Fruit fly (Drosophila melanogaster) whole organism, embryonic: Measurements from ENCODE around the gene CG32369.

Source experiments
- Adf1 ChIP-seq: fragments of 200-800 bp; sonication (Bioruptor generic); IDR thresholded peaks from 2 replicates; pipeline ENCODE4 v1.3.6; 2022; ENCODE audit warnings: missing biosample characterization, missing genetic modification characterization
- CG10209 ChIP-seq: fragments of 200-800 bp; sonication (Bioruptor generic); optimal IDR thresholded peaks from 3 replicates; lab custom pipeline; 2017; ENCODE audit warnings: missing biosample characterization, mild to moderate bottlenecking, missing genetic modification characterization, missing genetic modification reagents
- CG10267 ChIP-seq: fragments of 200-800 bp; sonication (Bioruptor generic); optimal IDR thresholded peaks from 2 replicates; lab custom pipeline; 2018; ENCODE audit warnings: missing biosample characterization, mild to moderate bottlenecking, missing genetic modification characterization, moderate library complexity
- CG10431 ChIP-seq: fragments of 200-800 bp; sonication (Bioruptor generic); optimal IDR thresholded peaks from 3 replicates; lab custom pipeline; 2018; ENCODE audit warnings: missing biosample characterization, mild to moderate bottlenecking, missing genetic modification characterization
- CG10565 ChIP-seq: fragments of 200-800 bp; sonication (Bioruptor generic); optimal IDR thresholded peaks from 3 replicates; lab custom pipeline; 2016; ENCODE audit warnings: missing biosample characterization, mild to moderate bottlenecking, missing genetic modification characterization
- CG11398 ChIP-seq: fragments of 200-800 bp; sonication (Bioruptor generic); optimal IDR thresholded peaks from 2 replicates; lab custom pipeline; 2016; ENCODE audit warnings: missing biosample characterization, missing genetic modification characterization
- CG11560 ChIP-seq: fragments of 200-800 bp; sonication (Bioruptor generic); IDR thresholded peaks from 3 replicates; pipeline ENCODE4 v1.3.6; 2022; ENCODE audit warnings: missing biosample characterization, missing genetic modification characterization
- CG11696 ChIP-seq: fragments of 200-800 bp; sonication (Bioruptor generic); IDR thresholded peaks from 2 replicates; pipeline ENCODE4 v1.3.6; 2022; ENCODE audit warnings: missing biosample characterization, missing genetic modification characterization
- CG13287 ChIP-seq: fragments of 200-800 bp; sonication (Bioruptor generic); IDR thresholded peaks from 2 replicates; pipeline ENCODE4 v1.3.6; 2022; ENCODE audit warnings: missing biosample characterization, missing genetic modification characterization; ENCODE audit not compliant: partially characterized antibody
- CG13775 ChIP-seq: fragments of 200-800 bp; sonication (Bioruptor generic); optimal IDR thresholded peaks from 3 replicates; lab custom pipeline; 2017; ENCODE audit warnings: missing biosample characterization, mild to moderate bottlenecking, missing genetic modification characterization
- CG14441 ChIP-seq: fragments of 200-800 bp; sonication (Bioruptor generic); IDR thresholded peaks from 2 replicates; pipeline ENCODE4 v1.3.6; 2022; ENCODE audit warnings: missing biosample characterization, missing genetic modification characterization
- CG15269 ChIP-seq: fragments of 200-800 bp; sonication (Bioruptor generic); optimal IDR thresholded peaks from 2 replicates; lab custom pipeline; 2018; ENCODE audit warnings: missing biosample characterization, mild to moderate bottlenecking, missing genetic modification characterization, moderate library complexity
- CG15514 ChIP-seq: fragments of 200-800 bp; sonication (Bioruptor generic); optimal IDR thresholded peaks from 3 replicates; lab custom pipeline; 2017; ENCODE audit warnings: missing biosample characterization, missing genetic modification characterization, mild to moderate bottlenecking, moderate library complexity, missing genetic modification reagents
- CG17802 ChIP-seq: fragments of 200-800 bp; sonication (Bioruptor generic); optimal IDR thresholded peaks from 2 replicates; lab custom pipeline; 2018; ENCODE audit warnings: missing biosample characterization, mild to moderate bottlenecking, missing genetic modification characterization, moderate library complexity
- CG30403 ChIP-seq: fragments of 200-800 bp; sonication (Bioruptor generic); optimal IDR thresholded peaks from 3 replicates; lab custom pipeline; 2016; ENCODE audit warnings: missing biosample characterization, missing genetic modification characterization
- CG30431 ChIP-seq: fragments of 200-800 bp; sonication (Bioruptor generic); optimal IDR thresholded peaks from 2 replicates; lab custom pipeline; 2017; ENCODE audit warnings: missing biosample characterization, missing genetic modification characterization
- CG32767 ChIP-seq: fragments of 200-800 bp; sonication (Bioruptor generic); IDR thresholded peaks from 2 replicates; pipeline ENCODE4 v1.3.6; 2022; ENCODE audit warnings: missing biosample characterization, missing genetic modification characterization
- CG3407 ChIP-seq: fragments of 200-800 bp; sonication (Bioruptor generic); optimal IDR thresholded peaks from 2 replicates; lab custom pipeline; 2018; ENCODE audit warnings: missing biosample characterization, mild to moderate bottlenecking, missing genetic modification characterization
- CG34422 ChIP-seq: fragments of 200-800 bp; sonication (Bioruptor generic); IDR thresholded peaks from 3 replicates; pipeline ENCODE4 v1.3.6; 2022; ENCODE audit warnings: missing biosample characterization, missing genetic modification characterization
- CG4820 ChIP-seq: fragments of 200-800 bp; sonication (Bioruptor generic); optimal IDR thresholded peaks from 3 replicates; lab custom pipeline; 2016; ENCODE audit warnings: missing biosample characterization, missing genetic modification characterization
- CG4854 ChIP-seq: fragments of 200-800 bp; sonication (Bioruptor generic); optimal IDR thresholded peaks from 2 replicates; lab custom pipeline; 2016; ENCODE audit warnings: missing biosample characterization, missing genetic modification characterization, inconsistent platforms
- CG5245 ChIP-seq: fragments of 200-800 bp; sonication (Bioruptor generic); optimal IDR thresholded peaks from 3 replicates; lab custom pipeline; 2016; ENCODE audit warnings: missing biosample characterization, missing genetic modification characterization
- CG7745 ChIP-seq: fragments of 200-800 bp; sonication (Bioruptor generic); optimal IDR thresholded peaks from 2 replicates; lab custom pipeline; 2018; ENCODE audit warnings: missing biosample characterization, mild to moderate bottlenecking, missing genetic modification characterization, moderate library complexity
- Dad ChIP-seq: fragments of 200-800 bp; sonication (Bioruptor generic); optimal IDR thresholded peaks from 3 replicates; lab custom pipeline; 2016; ENCODE audit warnings: missing biosample characterization, missing genetic modification characterization
- Hr3 ChIP-seq: fragments of 200-800 bp; sonication (Bioruptor generic); optimal IDR thresholded peaks from 3 replicates; lab custom pipeline; 2016; ENCODE audit warnings: missing biosample characterization, missing genetic modification characterization
- Lhr ChIP-seq: fragments of 200-800 bp; sonication (Bioruptor generic); optimal IDR thresholded peaks from 3 replicates; lab custom pipeline; 2017; ENCODE audit warnings: mild to moderate bottlenecking, missing biosample characterization, missing genetic modification reagents, missing genetic modification characterization
- Lpt ChIP-seq: fragments of >200 bp; optimal IDR thresholded peaks from 2 replicates; lab custom pipeline; 2018; ENCODE audit warnings: missing biosample characterization, missing genetic modification characterization
- MTF-1 ChIP-seq: fragments of 200-800 bp; sonication (Bioruptor generic); optimal IDR thresholded peaks from 2 replicates; lab custom pipeline; 2018; ENCODE audit warnings: missing biosample characterization, mild to moderate bottlenecking, missing genetic modification characterization, borderline replicate concordance
- NFAT ChIP-seq: fragments of 200-800 bp; sonication (Bioruptor generic); IDR thresholded peaks from 2 replicates; pipeline ENCODE4 v1.3.6; 2022; ENCODE audit warnings: missing biosample characterization, missing genetic modification characterization
- Nf-YC ChIP-seq: fragments of 200-800 bp; optimal IDR thresholded peaks from 3 replicates; lab custom pipeline; 2019; ENCODE audit warnings: missing biosample characterization, mild to moderate bottlenecking, missing genetic modification characterization, moderate library complexity
- ac ChIP-seq: fragments of 200-800 bp; sonication (Bioruptor generic); optimal IDR thresholded peaks from 3 replicates; lab custom pipeline; 2017; ENCODE audit warnings: missing biosample characterization, mild to moderate bottlenecking, missing genetic modification characterization
- ato ChIP-seq: fragments of 200-800 bp; sonication (Bioruptor generic); IDR thresholded peaks from 2 replicates; pipeline ENCODE4 v1.3.6; 2022; ENCODE audit warnings: missing biosample characterization, missing genetic modification characterization; ENCODE audit not compliant: partially characterized antibody
- chm ChIP-seq: fragments of 200-800 bp; sonication (Bioruptor generic); IDR thresholded peaks from 2 replicates; pipeline ENCODE4 v1.3.6; 2022; ENCODE audit warnings: missing biosample characterization, missing genetic modification characterization
- chn ChIP-seq: fragments of 200-800 bp; sonication (Bioruptor generic); optimal IDR thresholded peaks from 2 replicates; lab custom pipeline; 2016; ENCODE audit warnings: missing biosample characterization, missing genetic modification characterization
- croc ChIP-seq: fragments of 200-800 bp; sonication (Bioruptor generic); conservative IDR thresholded peaks from 3 replicates; pipeline ENCODE4 v1.3.6; 2022; ENCODE audit warnings: missing biosample characterization, missing genetic modification characterization
- dan ChIP-seq: fragments of 200-800 bp; sonication (Bioruptor generic); IDR thresholded peaks from 2 replicates; pipeline ENCODE4 v1.3.6; 2022; ENCODE audit warnings: missing biosample characterization, missing genetic modification characterization
- fru ChIP-seq: fragments of >200 bp; optimal IDR thresholded peaks from 2 replicates; lab custom pipeline; 2017
- gcm ChIP-seq: fragments of 200-800 bp; sonication (Bioruptor generic); optimal IDR thresholded peaks from 2 replicates; lab custom pipeline; 2019; ENCODE audit warnings: missing biosample characterization, mild to moderate bottlenecking, missing genetic modification characterization, moderate library complexity
- gcm2 ChIP-seq: fragments of 200-800 bp; sonication (Bioruptor generic); optimal IDR thresholded peaks from 2 replicates; lab custom pipeline; 2016; ENCODE audit warnings: missing biosample characterization, missing genetic modification characterization
- hb ChIP-seq: fragments of 200-800 bp; sonication (Bioruptor generic); IDR thresholded peaks from 3 replicates; pipeline ENCODE4 v1.3.6; 2022; ENCODE audit warnings: missing biosample characterization, missing genetic modification characterization; ENCODE audit not compliant: partially characterized antibody
- luna ChIP-seq: fragments of 200-800 bp; sonication (Bioruptor generic); optimal IDR thresholded peaks from 2 replicates; lab custom pipeline; 2016; ENCODE audit warnings: missing biosample characterization, missing genetic modification characterization
- nerfin-1 ChIP-seq: fragments of 200-800 bp; sonication (Bioruptor generic); optimal IDR thresholded peaks from 3 replicates; lab custom pipeline; 2019; ENCODE audit warnings: missing biosample characterization, mild to moderate bottlenecking, missing genetic modification characterization, moderate library complexity
- odd ChIP-seq: fragments of 200-800 bp; sonication (Bioruptor generic); optimal IDR thresholded peaks from 2 replicates; lab custom pipeline; 2017; ENCODE audit warnings: missing biosample characterization, mild to moderate bottlenecking, missing genetic modification characterization
- schlank ChIP-seq: fragments of 200-800 bp; sonication (Bioruptor generic); optimal IDR thresholded peaks from 2 replicates; lab custom pipeline; 2018; ENCODE audit warnings: missing biosample characterization, mild to moderate bottlenecking, missing genetic modification characterization
- sens ChIP-seq: fragments of 200-800 bp; sonication (Bioruptor generic); peaks from one replicate; lab custom pipeline; 2016; ENCODE audit warnings: missing biosample characterization, missing genetic modification characterization
- toy ChIP-seq: fragments of 200-800 bp; sonication (Bioruptor generic); IDR thresholded peaks from 2 replicates; pipeline ENCODE4 v1.3.6; 2022; ENCODE audit warnings: missing biosample characterization, missing genetic modification characterization
- tx ChIP-seq: fragments of 200-800 bp; sonication (Bioruptor generic); optimal IDR thresholded peaks from 2 replicates; lab custom pipeline; 2016; ENCODE audit warnings: missing biosample characterization, missing genetic modification characterization
- vnd ChIP-seq: fragments of 200-800 bp; sonication (Bioruptor generic); IDR thresholded peaks from 3 replicates; pipeline ENCODE4 v1.3.6; 2022; ENCODE audit warnings: missing biosample characterization, missing genetic modification characterization; ENCODE audit not compliant: partially characterized antibody
- zen ChIP-seq: fragments of 200-800 bp; sonication (Bioruptor generic); optimal IDR thresholded peaks from 3 replicates; lab custom pipeline; 2018; ENCODE audit warnings: missing biosample characterization, mild to moderate bottlenecking, missing genetic modification characterization, moderate library complexity
- zen2 ChIP-seq: fragments of 200-800 bp; sonication (Bioruptor generic); IDR thresholded peaks from 3 replicates; pipeline ENCODE4 v1.3.6; 2022; ENCODE audit warnings: missing biosample characterization, missing genetic modification characterization; ENCODE audit not compliant: partially characterized antibody

CG32369 gene

DNA sequence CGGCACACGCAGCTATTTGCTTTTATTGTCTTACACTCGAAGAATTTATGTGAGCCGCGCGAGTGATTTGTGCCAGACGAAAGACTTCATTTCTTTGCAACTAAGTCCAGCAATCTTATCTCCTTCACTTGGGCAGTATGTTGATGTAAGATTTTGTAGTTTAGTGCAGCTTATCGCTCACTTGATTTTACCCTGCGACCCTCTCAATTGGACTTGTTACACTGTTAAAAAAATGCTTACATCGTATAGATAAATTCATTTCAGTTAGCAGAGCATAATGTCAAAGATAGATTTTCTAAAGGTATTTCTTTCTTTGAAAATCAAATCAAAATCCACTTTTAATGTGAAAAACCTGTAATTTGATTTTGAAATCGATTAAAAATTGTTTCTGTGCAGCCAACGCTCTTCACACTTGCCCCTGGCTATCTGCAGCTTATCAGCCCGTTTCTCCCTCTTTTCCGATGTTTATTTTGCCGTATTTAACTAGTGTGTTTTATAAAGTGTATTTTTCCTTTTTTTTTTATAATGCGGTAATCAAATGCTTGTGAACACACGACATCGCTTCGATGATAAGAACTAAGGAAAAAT lies 41.2 kb upstream of the CG32369 start (continued):
- TF ChIP-seq odd (GFP tag; lab: Kevin White, UChicago) (peak; percentile 78), CG30431 (GFP tag; lab: Kevin White, UChicago) (peak; percentile 56), croc (GFP tag; lab: Robert Waterston, UW) (peak; percentile 53; the same call in 2 of the 3 replicates), CG30403 (GFP tag; lab: Kevin White, UChicago) (peak; percentile 89), CG14441 (peak; percentile 93), Adf1 (GFP tag; lab: Robert Waterston, UW) (peak; percentile 74), CG10267 (tag; lab: Kevin White, UChicago) (peak; percentile 81), gcm (GFP tag; lab: Kevin White, UChicago) (peak; percentile 82), ato (no peak), Lhr (GFP tag; lab: Kevin White, UChicago) (peak; percentile 21), zen (tag; lab: Kevin White, UChicago) (peak; percentile 65), dan (GFP tag; lab: Robert Waterston, UW) (no peak), chn (peak; percentile 81), CG10431 (peak; percentile 58), CG34422 (GFP tag; lab: Robert Waterston, UW) (peak; percentile 72), toy (GFP tag; lab: Robert Waterston, UW) (peak; percentile 74), CG10565 (no peak), schlank (tag; lab: Kevin White, UChicago) (peak; percentile 72), CG13775 (peak; percentile 71), sens (GFP tag; lab: Kevin White, UChicago) (peak; percentile 97), CG11560 (tag; lab: Robert Waterston, UW) (no peak), CG10209 (peak; percentile 83), CG17802 (tag; lab: Kevin White, UChicago) (peak; percentile 40), CG4820 (GFP tag; lab: Kevin White, UChicago) (peak; percentile 86), CG13287 (GFP tag; lab: Robert Waterston, UW) (no peak), nerfin-1 (peak; percentile 85), CG32767 (GFP tag; lab: Robert Waterston, UW) (peak; percentile 78), luna (peak; percentile 81), CG11398 (GFP tag; lab: Kevin White, UChicago) (peak; percentile 81), CG3407 (GFP tag; lab: Kevin White, UChicago) (peak; percentile 59), vnd (GFP tag; lab: Robert Waterston, UW) (no peak), Dad (peak; percentile 84), NFAT (no peak; the same call in 1 of the 2 replicates), Nf-YC (peak; percentile 54), tx (peak; percentile 85), Lpt (GFP tag; lab: Kevin White, UChicago) (no peak), zen2 (GFP tag; lab: Robert Waterston, UW) (no peak), MTF-1 (GFP tag; lab: Kevin White, UChicago) (peak; percentile 54), CG4854 (peak; percentile 70), Hr3 (peak; percentile 79), CG11696 (GFP tag; lab: Robert Waterston, UW) (peak; percentile 71), hb (GFP tag; lab: Robert Waterston, UW) (no peak), CG7745 (tag; lab: Kevin White, UChicago) (peak; percentile 1), chm (GFP tag; lab: Robert Waterston, UW) (peak; percentile 66; the same call in 1 of the 2 replicates), CG15269 (peak; percentile 92), ac (GFP tag; lab: Kevin White, UChicago) (no peak), gcm2 (peak; percentile 69), CG5245 (GFP tag; lab: Kevin White, UChicago) (peak; percentile 65), fru (lab: Kevin White, UChicago) (no peak), CG15514 (GFP tag; lab: Kevin White, UChicago) (peak; percentile 85)
